Worm (Caenorhabditis elegans) whole organism, early embryonic: ENCODE data around the gene acp-2.

Experiments used
- F13C5.2 ChIP-seq: sonication (generic microtip); optimal IDR thresholded peaks from 2 replicates; lab custom pipeline; 2017; ENCODE audit warnings: mild to moderate bottlenecking, missing genetic modification characterization, inconsistent platforms, missing compliant biosample characterization
- aly-1 ChIP-seq: sonication (generic microtip); optimal IDR thresholded peaks from 2 replicates; lab custom pipeline; 2016; ENCODE audit warnings: missing genetic modification characterization, missing compliant biosample characterization
- ama-1 ChIP-seq: fragments of 150-350 bp; optimal IDR thresholded peaks from 2 replicates; lab custom pipeline; 2014
- ceh-36 ChIP-seq: sonication (generic microtip); optimal IDR thresholded peaks from 2 replicates; lab custom pipeline; 2016; ENCODE audit warnings: missing genetic modification characterization, inconsistent platforms, missing compliant biosample characterization
- ets-7 ChIP-seq: sonication (generic microtip); optimal IDR thresholded peaks from 2 replicates; lab custom pipeline; 2016; ENCODE audit warnings: missing genotype, missing genetic modification characterization, missing compliant biosample characterization
- scrt-1 ChIP-seq: fragments of 200-800 bp; sonication (Bioruptor generic); IDR thresholded peaks from 2 replicates; pipeline ENCODE4 v1.3.6; 2022; ENCODE audit warnings: missing genetic modification characterization, missing compliant biosample characterization
- sea-1 ChIP-seq: fragments of 200-800 bp; sonication (Bioruptor generic); conservative IDR thresholded peaks from 2 replicates; pipeline ENCODE4 v1.3.6; 2022; ENCODE audit warnings: missing genetic modification characterization, missing compliant biosample characterization

- TF ChIP-seq scrt-1 (GFP tag; lab: Robert Waterston, UW) (no peak), ama-1 (no peak), F13C5.2 (tag; lab: Kevin White, UChicago) (no peak), ets-7 (tag; lab: Kevin White, UChicago) (no peak), aly-1 (tag; lab: Kevin White, UChicago) (no peak), ceh-36 (tag; lab: Kevin White, UChicago) (no peak), sea-1 (GFP tag; lab: Robert Waterston, UW) (no peak)
Observed at ce11 chrII:8456681-8457389, 25.0 kb upstream of the acp-2 start.
